Fruit fly (Drosophila melanogaster): Measurements from ENCODE around the gene CG32267.

The CG32267 gene

DNA sequence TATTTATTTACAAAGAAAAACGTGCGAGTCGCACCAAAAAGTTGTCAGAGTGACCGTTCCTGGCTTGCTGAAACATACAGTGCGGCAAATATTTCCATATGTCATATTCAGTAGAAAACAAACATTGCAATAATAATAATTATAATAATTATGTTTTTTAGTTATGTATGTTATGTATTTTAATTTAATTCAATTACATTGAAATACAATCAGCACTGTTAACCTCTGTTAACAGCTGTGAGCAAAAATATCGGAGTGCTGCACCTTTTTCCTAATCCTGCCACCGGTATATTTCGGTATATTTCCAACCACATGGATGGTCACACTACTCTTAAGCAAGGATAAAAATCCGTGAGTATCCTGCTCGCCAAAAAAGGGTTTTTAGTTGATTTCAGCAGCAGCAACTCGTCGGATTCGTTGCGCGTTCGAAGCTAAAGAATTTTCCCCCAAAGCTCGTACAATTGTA lies at the start of gene CG32267, which contains the start of gene CG42324:
TSS of gene CG32267 (minus strand) at position 51 of the 466 bp plus-strand sequence.
TSS of gene CG42324 (plus strand) at position 385 of the 466 bp plus-strand sequence.
- no peak for TF ChIP-seq CG17801 (GFP tag; optimal IDR thresholded peaks at IDR 0.05; ENCODE audit: partially characterized antibody)

DNA sequence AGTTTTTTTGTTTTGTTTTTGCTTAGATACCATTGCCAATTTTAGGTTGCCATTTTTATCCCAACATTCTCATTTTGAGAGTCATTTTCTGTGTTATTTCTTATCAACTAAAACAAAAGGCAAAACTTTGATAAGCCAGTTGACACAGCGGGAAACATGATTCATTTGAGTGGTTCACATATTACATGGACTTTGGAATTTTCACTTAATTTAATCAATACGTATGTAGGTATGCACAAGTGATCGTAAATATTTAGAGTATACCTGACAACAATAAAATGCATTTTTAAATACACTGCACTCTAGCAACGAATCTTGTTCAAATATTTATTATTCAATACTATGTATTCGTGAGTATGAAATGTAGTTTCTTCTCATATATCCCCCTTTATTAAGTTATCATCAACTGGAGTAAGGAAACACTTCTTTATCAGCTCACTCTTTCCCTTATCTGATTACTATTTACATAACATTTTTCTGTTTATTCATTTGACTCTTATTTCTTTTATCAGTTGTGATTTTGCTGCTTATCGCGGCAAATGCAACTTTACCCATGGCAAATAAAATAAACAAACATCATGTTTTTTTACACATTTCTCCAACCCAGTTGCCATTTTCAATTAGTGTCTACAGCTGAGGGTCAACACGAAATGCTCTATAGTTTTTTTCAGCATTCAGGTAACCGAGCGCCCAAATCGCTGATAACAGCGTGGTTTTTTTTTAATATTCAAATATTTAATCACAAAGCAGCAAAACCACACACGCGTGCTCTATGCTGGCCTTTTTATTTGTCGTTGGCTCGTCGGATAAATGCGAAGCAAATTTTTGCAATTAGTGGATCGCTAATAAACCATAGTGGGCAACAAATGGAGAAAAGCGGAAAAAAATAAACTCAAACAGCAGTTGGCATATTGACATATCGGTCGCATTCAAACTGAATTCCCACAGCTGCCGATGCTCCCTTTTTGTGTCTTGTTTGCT lies 46.9 kb upstream of the CG32267 start:
- no peak for TF ChIP-seq CG17801 (GFP tag; optimal IDR thresholded peaks at IDR 0.05; ENCODE audit: partially characterized antibody)

DNA sequence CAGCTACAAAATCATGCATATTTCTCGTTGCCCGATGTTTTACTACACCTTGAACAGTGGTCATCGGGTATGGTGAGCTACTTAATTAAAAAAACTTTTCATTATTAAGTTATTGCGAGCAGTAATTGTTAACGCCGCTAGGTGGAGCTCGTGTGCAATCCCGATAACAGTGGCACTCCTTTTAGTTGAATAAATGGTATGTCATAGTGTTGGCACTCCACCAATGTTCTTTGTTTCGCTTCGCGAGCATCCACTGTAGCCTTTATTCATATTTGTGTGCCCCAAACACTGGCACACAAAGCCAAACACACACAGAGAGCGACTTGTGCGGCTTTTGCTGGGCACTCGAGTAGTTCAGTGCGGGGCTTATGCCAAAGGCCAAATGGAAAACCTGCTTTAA lies 46.0 kb upstream of the CG32267 start:
- TF ChIP-seq CG17801 (GFP tag; optimal IDR thresholded peaks at IDR 0.05; ENCODE audit: partially characterized antibody): peak; percentile 59

DNA sequence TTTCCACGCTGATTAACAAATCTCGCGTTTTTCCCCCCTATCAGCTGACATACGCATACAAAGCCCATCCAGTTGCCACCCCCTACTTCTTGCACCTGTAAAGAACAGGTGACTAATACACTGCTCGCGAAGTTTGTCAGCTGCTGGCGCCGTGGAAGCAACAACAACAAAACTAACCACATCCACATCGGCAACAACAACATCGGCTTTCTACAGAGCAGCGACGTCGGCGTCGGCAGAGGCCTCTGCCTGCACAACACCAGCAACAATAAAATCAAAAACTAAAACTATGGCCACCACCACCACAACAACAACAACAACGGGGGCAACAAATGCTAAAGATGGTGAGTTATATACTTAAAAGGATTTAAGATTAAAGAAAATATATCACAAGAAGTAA lies 44.6 kb upstream of the CG32267 start:
- no peak for TF ChIP-seq CG17801 (GFP tag; optimal IDR thresholded peaks at IDR 0.05; ENCODE audit: partially characterized antibody)

DNA sequence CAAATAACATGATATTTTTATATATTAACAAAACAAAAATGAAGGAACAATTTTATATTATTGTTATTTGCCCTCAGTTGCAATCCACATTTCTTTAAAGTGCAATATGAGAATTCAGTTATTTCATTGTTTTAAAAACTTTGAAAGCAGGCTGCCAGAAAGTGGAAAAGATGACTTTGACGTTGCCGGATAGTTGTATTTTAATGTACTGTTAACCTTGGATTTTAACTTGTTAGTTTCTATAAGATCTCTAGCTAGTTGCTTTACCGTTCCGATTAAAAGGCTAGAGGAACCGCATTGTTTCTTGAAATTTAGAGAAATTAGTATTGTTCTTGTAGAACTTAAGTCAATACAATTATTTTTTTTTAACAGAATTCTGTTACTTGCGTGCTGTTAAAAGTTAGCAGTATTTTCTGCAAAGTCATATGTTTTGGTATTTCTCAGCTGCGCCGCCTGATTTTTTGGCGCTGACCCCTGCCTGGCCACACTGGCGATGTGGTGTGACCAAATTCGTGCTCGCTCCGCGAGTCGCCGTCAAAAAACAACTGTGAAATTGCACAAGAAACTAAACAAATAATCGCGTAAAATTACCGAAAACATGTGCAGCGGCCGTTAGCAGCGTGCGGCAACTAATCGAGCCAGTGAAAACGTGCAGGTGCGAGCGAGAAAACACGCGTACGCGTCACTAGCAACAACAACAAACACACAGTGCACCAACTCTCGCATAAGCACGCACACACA lies 43.5 kb upstream of the CG32267 start, which contains the start of gene Eip63E:
TSS of gene Eip63E (plus strand) at position 472 of the 741 bp plus-strand sequence.
- peak; percentile 80 for TF ChIP-seq CG17801 (GFP tag; optimal IDR thresholded peaks at IDR 0.05; ENCODE audit: partially characterized antibody)

DNA sequence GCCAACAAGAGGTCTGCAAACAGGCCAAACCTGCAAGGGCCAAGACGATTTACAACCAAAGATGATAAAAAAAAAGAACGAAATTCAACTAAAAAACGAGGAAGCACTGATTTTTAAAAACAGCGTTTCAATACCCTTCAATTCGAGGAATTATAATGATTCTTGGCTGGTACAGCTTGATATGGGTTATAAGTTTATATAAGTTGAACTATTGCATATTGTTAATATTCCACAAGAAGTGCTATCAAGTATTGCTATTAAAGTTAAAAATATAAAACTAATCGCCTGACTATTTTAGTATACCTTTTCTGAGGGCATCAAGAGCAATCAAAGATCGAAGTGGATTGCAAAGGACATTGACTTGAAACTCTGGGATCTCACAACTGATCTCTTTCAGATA lies 42.1 kb upstream of the CG32267 start:
- TF ChIP-seq CG17801 (GFP tag; optimal IDR thresholded peaks at IDR 0.05; ENCODE audit: partially characterized antibody): no peak

DNA sequence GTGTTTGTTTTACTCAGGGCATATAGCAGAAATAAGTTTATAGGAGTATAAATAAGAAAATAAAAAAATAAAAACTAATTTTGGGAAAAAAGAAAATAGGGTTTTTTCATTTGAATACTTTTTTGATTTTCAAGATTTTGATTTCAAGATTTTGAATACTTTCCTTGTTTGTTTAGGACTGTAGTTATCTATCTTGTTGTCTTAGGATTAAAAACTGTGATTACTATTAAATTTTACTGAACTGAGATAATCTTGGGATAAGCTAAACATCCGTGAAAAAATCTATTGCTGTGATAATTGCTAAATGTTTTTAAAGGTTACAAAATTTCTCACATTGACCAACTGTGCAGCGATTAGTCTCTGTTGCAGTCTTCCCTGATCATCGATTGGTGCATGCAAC lies 41.1 kb upstream of the CG32267 start:
- TF ChIP-seq CG17801 (GFP tag; optimal IDR thresholded peaks at IDR 0.05; ENCODE audit: partially characterized antibody): no peak

DNA sequence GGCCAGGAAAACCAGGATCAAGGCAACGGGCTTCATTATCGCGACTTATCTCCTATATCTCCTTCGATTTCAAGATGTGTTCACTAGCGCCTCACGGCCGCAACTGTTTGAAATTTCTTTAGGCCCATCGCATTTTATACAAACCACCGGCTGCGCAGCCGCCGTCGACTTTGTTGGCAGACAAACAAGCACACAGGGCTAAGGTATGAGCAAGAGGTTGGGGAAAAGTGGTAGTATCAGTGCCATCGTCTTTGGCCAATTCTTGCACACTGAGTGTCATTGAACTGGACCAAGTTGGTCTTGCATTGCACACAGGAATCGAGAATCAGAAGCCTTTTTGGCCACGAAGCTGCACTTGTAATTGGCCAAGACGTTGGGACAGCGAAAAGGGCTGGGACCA lies 40.7 kb upstream of the CG32267 start, which contains the start of gene ImpE2:
TSS of gene ImpE2 (minus strand) at position 115 of the 400 bp plus-strand sequence.
- no peak for TF ChIP-seq CG17801 (GFP tag; optimal IDR thresholded peaks at IDR 0.05; ENCODE audit: partially characterized antibody)

DNA sequence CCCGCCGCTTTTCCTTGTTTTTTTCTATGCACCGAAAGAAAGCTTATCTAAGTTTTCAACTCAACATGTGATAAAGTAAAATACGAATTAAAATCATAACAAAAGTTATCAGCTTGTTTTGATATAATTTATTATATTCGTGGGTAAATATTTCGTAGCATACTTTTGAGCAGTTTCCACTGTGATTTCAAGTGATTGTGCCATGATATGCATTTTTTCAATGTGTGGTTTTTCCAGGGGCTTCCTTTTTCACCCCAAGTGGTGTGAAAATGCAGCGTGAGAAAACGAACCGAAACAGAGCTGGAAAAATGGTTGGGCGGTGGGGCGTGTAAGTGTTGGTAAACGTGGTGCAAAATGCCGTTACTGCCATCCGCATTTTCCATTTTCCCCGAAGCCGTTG lies 31.3 kb upstream of the CG32267 start:
- TF ChIP-seq CG17801 (GFP tag; optimal IDR thresholded peaks at IDR 0.05; ENCODE audit: partially characterized antibody): no peak

DNA sequence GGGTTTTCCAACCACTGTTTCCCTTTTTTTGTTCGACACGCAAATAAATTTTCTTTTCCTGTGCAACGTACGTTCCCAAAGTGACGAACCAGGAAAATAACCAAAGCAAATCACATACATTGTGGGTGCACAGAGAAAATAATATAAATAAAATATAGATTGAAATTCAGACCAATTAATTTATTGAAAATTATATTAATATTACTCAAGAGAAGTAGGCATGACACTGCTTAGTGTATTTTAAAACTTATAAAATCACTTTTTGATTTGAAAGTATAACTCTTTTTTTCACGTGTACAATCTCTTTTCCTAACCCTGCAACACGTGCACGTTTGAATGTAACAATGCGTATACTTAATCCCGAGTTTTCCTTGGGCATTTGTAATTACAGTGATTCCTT lies 24.7 kb upstream of the CG32267 start:
- TF ChIP-seq CG17801 (GFP tag; optimal IDR thresholded peaks at IDR 0.05; ENCODE audit: partially characterized antibody): no peak

DNA sequence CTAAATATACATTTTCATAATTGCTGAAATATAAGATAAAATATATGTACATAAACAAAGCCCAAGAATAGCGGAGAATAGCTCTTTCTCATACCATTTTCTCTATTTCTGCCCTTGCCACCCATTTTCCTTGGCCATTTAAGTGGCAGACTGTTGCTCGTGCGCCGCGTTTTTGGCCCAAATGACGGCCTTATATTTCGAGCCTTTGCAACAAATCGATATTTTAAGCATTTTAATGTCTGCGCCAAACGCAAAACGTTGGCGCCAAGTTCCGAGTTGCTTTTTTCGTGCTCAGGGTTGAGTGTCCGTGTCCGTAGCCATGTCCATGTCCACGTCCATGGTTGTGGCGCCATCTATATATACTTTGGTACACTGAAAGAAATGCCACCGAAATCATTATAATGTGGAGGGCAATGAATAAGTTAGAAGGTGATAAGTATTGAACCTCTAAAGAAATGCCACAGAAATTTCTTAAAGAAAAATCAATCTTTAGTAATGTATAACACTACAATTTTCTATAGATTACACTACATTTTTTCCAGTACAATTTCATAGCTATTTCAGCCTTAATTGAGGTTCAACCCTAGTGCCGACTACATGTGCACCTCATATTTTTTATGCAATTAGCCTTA lies 20.3 kb upstream of the CG32267 start:
- TF ChIP-seq CG17801 (GFP tag; optimal IDR thresholded peaks at IDR 0.05; ENCODE audit: partially characterized antibody): no peak

DNA sequence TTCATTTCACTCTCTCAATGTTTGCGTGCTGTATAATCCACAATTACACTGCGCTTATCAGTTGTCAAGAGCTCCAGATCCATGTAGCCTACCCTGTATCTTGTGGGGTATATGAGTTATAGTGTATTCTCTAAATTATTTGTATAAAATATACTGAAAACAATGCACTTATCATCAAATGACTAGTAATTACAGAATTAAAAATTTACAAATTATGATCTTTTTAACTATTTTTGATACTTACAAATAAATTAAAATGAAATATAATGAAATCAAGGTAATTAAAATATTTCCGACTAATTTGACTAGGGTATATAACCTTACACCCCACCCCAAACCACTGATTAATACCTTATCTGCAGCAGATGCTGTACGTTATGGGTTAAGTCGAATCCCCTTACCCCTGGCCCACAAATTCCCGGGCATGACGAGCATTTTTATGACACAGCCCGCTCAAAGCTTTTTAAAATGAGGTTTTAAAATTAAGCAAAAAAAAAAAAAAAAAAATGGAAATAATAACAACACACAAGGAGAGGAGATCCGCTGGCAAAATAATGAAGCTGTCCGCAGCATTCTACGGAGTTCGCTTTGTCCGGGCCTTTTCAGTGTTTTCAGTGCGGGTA lies 13.3 kb upstream of the CG32267 start:
- no peak for TF ChIP-seq CG17801 (GFP tag; optimal IDR thresholded peaks at IDR 0.05; ENCODE audit: partially characterized antibody)

DNA sequence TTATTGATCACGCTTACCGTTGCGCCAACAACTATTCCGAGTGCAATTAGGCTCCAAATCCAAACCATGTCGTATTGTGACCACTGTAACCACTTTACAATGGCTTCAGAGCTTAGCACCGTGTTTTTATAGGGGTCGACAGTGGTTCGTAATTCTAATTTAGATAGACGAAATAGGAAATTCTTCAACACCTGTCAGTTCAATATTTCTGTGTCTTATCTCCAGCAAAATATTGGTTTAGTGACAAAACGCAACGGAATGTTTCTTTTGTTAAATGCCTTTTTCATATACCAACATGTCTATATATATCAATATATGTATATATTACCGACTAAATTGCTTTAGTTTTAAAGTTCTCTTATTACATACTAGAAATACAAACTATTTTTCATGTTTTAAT lies 12.6 kb upstream of the CG32267 start, which contains the start of gene CG43074:
TSS of gene CG43074 (minus strand) at position 101 of the 400 bp plus-strand sequence.
- no peak for TF ChIP-seq CG17801 (GFP tag; optimal IDR thresholded peaks at IDR 0.05; ENCODE audit: partially characterized antibody)

DNA sequence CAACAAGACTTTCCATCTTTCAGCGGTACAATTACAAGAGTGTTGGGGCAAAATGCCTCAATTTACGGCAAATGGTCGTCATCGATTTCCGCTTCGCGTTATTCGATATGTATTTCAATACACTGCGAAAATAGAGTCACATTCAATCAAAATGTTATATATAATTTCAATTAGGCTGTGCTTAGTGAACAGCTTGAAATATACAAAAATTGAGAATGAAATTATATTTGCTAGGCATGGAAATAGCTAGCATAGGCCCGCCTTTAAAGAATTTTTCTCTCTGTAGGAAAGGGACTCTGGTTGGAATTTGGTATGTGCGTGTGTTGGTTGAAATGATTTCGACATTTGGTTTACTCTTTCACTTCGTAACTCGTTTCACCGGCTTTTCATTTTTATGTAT lies 7.6 kb upstream of the CG32267 start:
- no peak for TF ChIP-seq CG17801 (GFP tag; optimal IDR thresholded peaks at IDR 0.05; ENCODE audit: partially characterized antibody)
